Fruit fly (Drosophila melanogaster): ENCODE measurements around the gene CG31102.

DNA sequence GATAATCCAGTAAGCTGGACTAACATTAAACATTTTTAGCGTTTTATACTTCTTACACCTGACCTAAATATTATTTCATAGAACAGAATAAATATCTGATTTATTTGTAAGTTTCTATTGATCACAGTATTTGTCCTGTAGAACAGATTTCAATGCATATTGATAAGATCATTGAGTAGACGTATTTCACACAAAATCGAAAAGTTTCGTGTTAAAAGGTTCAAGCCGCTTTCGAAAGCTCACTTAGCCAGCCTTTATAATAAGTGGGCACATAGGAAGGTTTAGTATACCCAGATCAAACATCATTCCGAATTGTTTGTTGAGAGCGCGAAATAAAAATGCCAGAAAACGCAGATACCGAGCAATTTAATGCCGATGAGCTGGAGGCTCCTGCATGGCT is 5.8 kb downstream of the CG31102 start, which contains the start of gene CG11893:
- TF ChIP-seq CG8478 (optimal IDR thresholded peaks at IDR 0.05) (no peak), CTCF (optimal IDR thresholded peaks at IDR 0.05) (no peak)
